Worm (Caenorhabditis elegans) whole organism, L2 larva: ENCODE data around the gene srsx-31.

Experiments used
- C34F6.9 ChIP-seq: fragments of 150-350 bp; optimal IDR thresholded peaks from 2 replicates; lab custom pipeline; 2014; ENCODE audit warnings: missing biosample characterization, missing genetic modification characterization
- F13H6.1 ChIP-seq: sonication (generic microtip); optimal IDR thresholded peaks from 2 replicates; lab custom pipeline; 2016; ENCODE audit warnings: missing genetic modification characterization, missing compliant biosample characterization
- R02D3.7 ChIP-seq: fragments of 150-350 bp; optimal IDR thresholded peaks from 2 replicates; lab custom pipeline; 2014; ENCODE audit warnings: missing biosample characterization, missing genetic modification characterization
- Y55F3AM.14 ChIP-seq: fragments of 200-800 bp; sonication (Bioruptor generic); optimal IDR thresholded peaks from 2 replicates; lab custom pipeline; 2018; ENCODE audit warnings: mild to moderate bottlenecking, missing genetic modification characterization, missing compliant biosample characterization
- ZK546.5 ChIP-seq: sonication (generic microtip); optimal IDR thresholded peaks from 2 replicates; lab custom pipeline; 2017; ENCODE audit warnings: missing biosample characterization, missing genetic modification characterization
- alr-1 ChIP-seq: fragments of 150-350 bp; optimal IDR thresholded peaks from 2 replicates; lab custom pipeline; 2014; ENCODE audit warnings: missing biosample characterization, missing genetic modification characterization
- aly-2 ChIP-seq: fragments of 150-350 bp; optimal IDR thresholded peaks from 2 replicates; lab custom pipeline; 2014; ENCODE audit warnings: missing biosample characterization, missing genetic modification characterization
- ama-1 ChIP-seq: fragments of 150-350 bp; optimal IDR thresholded peaks from 2 replicates; lab custom pipeline; 2018; ENCODE audit warnings: inconsistent platforms
- blmp-1 ChIP-seq: sonication (generic microtip); optimal IDR thresholded peaks from 2 replicates; lab custom pipeline; 2017; ENCODE audit warnings: missing genetic modification characterization, mild to moderate bottlenecking, missing compliant biosample characterization, antibody characterized with exemption, moderate library complexity; ENCODE audit not compliant: insufficient read depth
- ceh-16 ChIP-seq: fragments of 150-350 bp; optimal IDR thresholded peaks from 2 replicates; lab custom pipeline; 2014; ENCODE audit warnings: missing biosample characterization, missing genetic modification characterization
- ceh-82 ChIP-seq: fragments of 150-350 bp; optimal IDR thresholded peaks from 2 replicates; lab custom pipeline; 2014; ENCODE audit warnings: missing biosample characterization, missing genetic modification characterization
- crh-2 ChIP-seq: sonication (generic microtip); optimal IDR thresholded peaks from 2 replicates; lab custom pipeline; 2017; ENCODE audit warnings: missing biosample characterization, missing genetic modification characterization
- dmd-4 ChIP-seq: sonication (generic microtip); optimal IDR thresholded peaks from 2 replicates; lab custom pipeline; 2017; ENCODE audit warnings: missing biosample characterization, missing genetic modification characterization
- egl-27 ChIP-seq: sonication (generic microtip); optimal IDR thresholded peaks from 3 replicates; lab custom pipeline; 2017; ENCODE audit warnings: missing biosample characterization, missing genetic modification reagents, missing genetic modification characterization
- elt-3 ChIP-seq: sonication (generic microtip); optimal IDR thresholded peaks from 2 replicates; lab custom pipeline; 2017; ENCODE audit warnings: missing biosample characterization, missing genetic modification characterization
- fos-1 ChIP-seq: fragments of 150-350 bp; optimal IDR thresholded peaks from 2 replicates; lab custom pipeline; 2014; ENCODE audit warnings: missing biosample characterization, missing genetic modification characterization
- gmeb-1 ChIP-seq: fragments of 150-350 bp; optimal IDR thresholded peaks from 2 replicates; lab custom pipeline; 2014; ENCODE audit warnings: missing biosample characterization, missing genetic modification characterization
- lin-11 ChIP-seq: fragments of 150-350 bp; sonication (generic microtip); optimal IDR thresholded peaks from 2 replicates; lab custom pipeline; 2014; ENCODE audit warnings: missing biosample characterization, missing genetic modification characterization, inconsistent platforms, mixed read lengths
- lin-13 ChIP-seq: fragments of 150-350 bp; optimal IDR thresholded peaks from 2 replicates; lab custom pipeline; 2014; ENCODE audit warnings: missing biosample characterization, missing genetic modification reagents, missing genetic modification characterization
- lin-39 ChIP-seq: fragments of 150-350 bp; optimal IDR thresholded peaks from 2 replicates; lab custom pipeline; 2014; ENCODE audit warnings: missing biosample characterization, missing genetic modification reagents, missing genetic modification characterization
- lsy-2 ChIP-seq, 2 experiments: fragments of 150-350 bp in 1 of 2; sonication (generic microtip) in 1 of 2; optimal IDR thresholded peaks; 2 replicates each; lab custom pipeline; 2014 to 2017; ENCODE audit warnings: missing biosample characterization in 2 of 2, missing genetic modification characterization in 2 of 2
- mab-5 ChIP-seq: fragments of 150-350 bp; optimal IDR thresholded peaks from 2 replicates; lab custom pipeline; 2014; ENCODE audit warnings: missing biosample characterization, missing genetic modification characterization
- mbf-1 ChIP-seq: sonication (generic microtip); optimal IDR thresholded peaks from 2 replicates; lab custom pipeline; 2017; ENCODE audit warnings: missing biosample characterization, missing genetic modification characterization
- mdl-1 ChIP-seq, 2 experiments: fragments of 150-350 bp in 1 of 2; sonication (generic microtip) in 1 of 2; optimal IDR thresholded peaks; 2 replicates each; lab custom pipeline; 2017; ENCODE audit warnings: missing biosample characterization in 2 of 2, missing genetic modification characterization in 2 of 2
- nhr-10 ChIP-seq: sonication (generic microtip); optimal IDR thresholded peaks from 2 replicates; lab custom pipeline; 2017; ENCODE audit warnings: missing biosample characterization, missing genetic modification characterization
- nhr-11 ChIP-seq: fragments of 150-350 bp; optimal IDR thresholded peaks from 2 replicates; lab custom pipeline; 2014; ENCODE audit warnings: missing biosample characterization, missing genetic modification characterization
- nhr-12 ChIP-seq: fragments of 150-350 bp; optimal IDR thresholded peaks from 2 replicates; lab custom pipeline; 2014; ENCODE audit warnings: missing biosample characterization, missing genetic modification characterization
- nhr-129 ChIP-seq: fragments of 150-350 bp; optimal IDR thresholded peaks from 2 replicates; lab custom pipeline; 2014; ENCODE audit warnings: missing biosample characterization, missing genetic modification characterization
- nhr-21 ChIP-seq: fragments of 150-350 bp; optimal IDR thresholded peaks from 2 replicates; lab custom pipeline; 2014; ENCODE audit warnings: missing biosample characterization, missing genetic modification characterization
- nhr-23 ChIP-seq: fragments of 150-350 bp; optimal IDR thresholded peaks from 2 replicates; lab custom pipeline; 2014; ENCODE audit warnings: missing biosample characterization, missing genetic modification reagents, missing genetic modification characterization
- nhr-237 ChIP-seq: fragments of 150-350 bp; optimal IDR thresholded peaks from 2 replicates; lab custom pipeline; 2014; ENCODE audit warnings: missing biosample characterization, missing genetic modification characterization
- nhr-25 ChIP-seq: fragments of 150-350 bp; sonication (generic microtip); optimal IDR thresholded peaks from 3 replicates; lab custom pipeline; 2014; ENCODE audit warnings: missing biosample characterization, missing genetic modification characterization
- nhr-6 ChIP-seq: fragments of 150-350 bp; optimal IDR thresholded peaks from 2 replicates; lab custom pipeline; 2014; ENCODE audit warnings: missing biosample characterization, missing genetic modification characterization
- nhr-77 ChIP-seq: fragments of 150-350 bp; optimal IDR thresholded peaks from 2 replicates; lab custom pipeline; 2014; ENCODE audit warnings: missing biosample characterization, missing genetic modification characterization
- sem-4 ChIP-seq: fragments of 150-350 bp; optimal IDR thresholded peaks from 2 replicates; lab custom pipeline; 2014; ENCODE audit warnings: missing biosample characterization, missing genetic modification reagents, missing genetic modification characterization
- skn-1 ChIP-seq: sonication (generic microtip); optimal IDR thresholded peaks from 2 replicates; lab custom pipeline; 2017; ENCODE audit warnings: missing biosample characterization, missing genetic modification characterization
- sma-3 ChIP-seq: sonication (generic microtip); optimal IDR thresholded peaks from 2 replicates; lab custom pipeline; 2016; ENCODE audit warnings: missing genetic modification reagents, missing genetic modification characterization, missing compliant biosample characterization
- sma-9 ChIP-seq, 2 experiments: fragments of 150-350 bp in 1 of 2; sonication (generic microtip) in 1 of 2; optimal IDR thresholded peaks; 2 replicates each; lab custom pipeline; 2014 to 2016; ENCODE audit warnings: missing genetic modification characterization in 2 of 2, mild to moderate bottlenecking in 1 of 2, missing biosample characterization in 1 of 2, missing compliant biosample characterization in 1 of 2, missing genetic modification reagents in 1 of 2, moderate library complexity in 1 of 2
- snpc-4 ChIP-seq: fragments of 150-350 bp; optimal IDR thresholded peaks from 2 replicates; lab custom pipeline; 2014; ENCODE audit warnings: missing biosample characterization, missing genetic modification characterization
- unc-39 ChIP-seq: fragments of 150-350 bp; optimal IDR thresholded peaks from 2 replicates; lab custom pipeline; 2014; ENCODE audit warnings: missing biosample characterization, missing genetic modification characterization
- unc-55 ChIP-seq: fragments of 150-350 bp; sonication (generic microtip); optimal IDR thresholded peaks from 3 replicates; lab custom pipeline; 2014; ENCODE audit warnings: missing biosample characterization, missing genetic modification reagents, missing genetic modification characterization
- unc-62 ChIP-seq: fragments of 150-350 bp; optimal IDR thresholded peaks from 2 replicates; lab custom pipeline; 2014; ENCODE audit warnings: missing biosample characterization, missing genetic modification reagents, missing genetic modification characterization
- zag-1 ChIP-seq: fragments of 150-350 bp; optimal IDR thresholded peaks from 2 replicates; lab custom pipeline; 2014; ENCODE audit warnings: missing biosample characterization, missing genetic modification characterization
- ztf-11 ChIP-seq: sonication (generic microtip); optimal IDR thresholded peaks from 2 replicates; lab custom pipeline; 2017; ENCODE audit warnings: missing biosample characterization, missing genetic modification characterization
- ztf-4 ChIP-seq: fragments of 150-350 bp; optimal IDR thresholded peaks from 2 replicates; lab custom pipeline; 2014; ENCODE audit warnings: missing biosample characterization, missing genetic modification characterization

srsx-31 gene

ce11 chrV:11228653-11229173, 26.2 kb downstream of the srsx-31 start, which contains the start of gene pqn-70 (continued):
- TF ChIP-seq sma-9 (GFP tag; optimal IDR thresholded peaks at IDR 0.05; lab: Kevin White, UChicago) (peak; percentile 87), sma-9 (tag; optimal IDR thresholded peaks at IDR 0.05; lab: Kevin White, UChicago) (no peak), nhr-77 (tag; lab: Kevin White, UChicago) (no peak), sem-4 (peak; percentile 83), crh-2 (tag; lab: Kevin White, UChicago) (peak; percentile 89), unc-39 (no peak), egl-27 (tag; lab: Kevin White, UChicago) (peak; percentile 45), alr-1 (no peak), nhr-11 (no peak), lin-11 (peak; percentile 91), zag-1 (tag; lab: Kevin White, UChicago) (peak; percentile 57), fos-1 (tag; lab: Kevin White, UChicago) (peak; percentile 55), gmeb-1 (tag; lab: Kevin White, UChicago) (peak; percentile 78), R02D3.7 (tag; lab: Kevin White, UChicago) (no peak), dmd-4 (tag; lab: Kevin White, UChicago) (no peak), ztf-11 (tag; lab: Kevin White, UChicago) (no peak), nhr-23 (tag; lab: Kevin White, UChicago) (no peak), nhr-10 (no peak)

- no peak for TF ChIP-seq skn-1 (tag; lab: Kevin White, UChicago)
- peak; percentile 31 for TF ChIP-seq crh-2 (tag; lab: Kevin White, UChicago)
- no peak for TF ChIP-seq nhr-237 (tag; lab: Kevin White, UChicago)
- TF ChIP-seq blmp-1, result peak; percentile 13
- TF ChIP-seq dmd-4 (tag; lab: Kevin White, UChicago), result no peak
- no peak for TF ChIP-seq unc-62 (GFP tag; lab: Kevin White, UChicago)
- TF ChIP-seq Y55F3AM.14 (GFP tag; lab: Kevin White, UChicago), result no peak
- no peak for TF ChIP-seq ztf-11 (tag; lab: Kevin White, UChicago)
- TF ChIP-seq mbf-1, result no peak
- TF ChIP-seq mab-5 (tag; lab: Kevin White, UChicago), result no peak
- no peak for TF ChIP-seq nhr-23 (tag; lab: Kevin White, UChicago)
- peak; percentile 65 for TF ChIP-seq ama-1 (lab: Kevin White, UChicago)
- TF ChIP-seq nhr-6 (tag; lab: Kevin White, UChicago), result no peak
- no peak for TF ChIP-seq sma-9 (GFP tag; optimal IDR thresholded peaks at IDR 0.05; lab: Kevin White, UChicago)
- no peak for TF ChIP-seq sma-9 (tag; optimal IDR thresholded peaks at IDR 0.05; lab: Kevin White, UChicago)
- TF ChIP-seq R02D3.7 (tag; lab: Kevin White, UChicago), result no peak
- TF ChIP-seq gmeb-1 (tag; lab: Kevin White, UChicago), result no peak
- TF ChIP-seq C34F6.9, result no peak
- TF ChIP-seq mdl-1 (tag; optimal IDR thresholded peaks at IDR 0.05; lab: Kevin White, UChicago), result no peak
- peak; percentile 33 for TF ChIP-seq nhr-25 (tag; lab: Kevin White, UChicago)
- no peak for TF ChIP-seq elt-3 (tag; lab: Kevin White, UChicago)
- TF ChIP-seq nhr-129 (tag; lab: Kevin White, UChicago), result no peak
- TF ChIP-seq ZK546.5 (tag; lab: Kevin White, UChicago), result no peak
- TF ChIP-seq unc-55 (GFP tag; lab: Kevin White, UChicago), result no peak
- TF ChIP-seq nhr-21, result no peak
- TF ChIP-seq alr-1, result no peak
- no peak for TF ChIP-seq aly-2 (tag; lab: Kevin White, UChicago)
- peak; percentile 25 for TF ChIP-seq ztf-4 (tag; lab: Kevin White, UChicago)
- TF ChIP-seq nhr-11, result no peak
- no peak for TF ChIP-seq F13H6.1 (tag; lab: Kevin White, UChicago)
- TF ChIP-seq unc-39, result no peak
- TF ChIP-seq lin-39 (tag; lab: Kevin White, UChicago), result no peak
- TF ChIP-seq nhr-77 (tag; lab: Kevin White, UChicago), result no peak
- no peak for TF ChIP-seq sem-4
- peak in 1 of 2 experiments; percentile 44 for TF ChIP-seq lsy-2 (tag; optimal IDR thresholded peaks at IDR 0.05; lab: Kevin White, UChicago)
- TF ChIP-seq ceh-16 (tag; lab: Kevin White, UChicago), result no peak
- no peak for TF ChIP-seq nhr-12
- TF ChIP-seq snpc-4 (tag; lab: Kevin White, UChicago), result no peak
- TF ChIP-seq egl-27 (tag; lab: Kevin White, UChicago), result no peak
- TF ChIP-seq lin-13 (GFP tag; lab: Kevin White, UChicago), result peak; percentile 8
- no peak for TF ChIP-seq nhr-10
- TF ChIP-seq sma-3, result peak; percentile 4
- TF ChIP-seq ceh-82, result no peak
- no peak for TF ChIP-seq fos-1 (tag; lab: Kevin White, UChicago)
Observed at ce11 chrV:11225981-11226380, 28.9 kb downstream of the srsx-31 start, which contains the start of gene bgal-1. Gene bgal-1 (minus strand): TSS chrV:11226018.
